Fruit fly (Drosophila melanogaster) whole organism, prepupa: ENCODE measurements around the gene CG43675.
A peak's percentile ranks its signal among the peaks of the same experiment; 100 is the strongest.

ENCODE experiments used
- CG10631 ChIP-seq: fragments of 200-800 bp; sonication (Bioruptor generic); optimal IDR thresholded peaks from 2 replicates; lab custom pipeline; 2016; ENCODE audit warnings: missing biosample characterization, missing genetic modification characterization
- CG11294 ChIP-seq: fragments of 200-800 bp; sonication (Bioruptor generic); IDR thresholded peaks from 2 replicates; pipeline ENCODE4 v1.3.6; 2022; ENCODE audit warnings: missing biosample characterization, missing genetic modification characterization
- CG11902 ChIP-seq: fragments of 200-800 bp; sonication (Bioruptor generic); optimal IDR thresholded peaks from 3 replicates; lab custom pipeline; 2016; ENCODE audit warnings: missing biosample characterization, missing genetic modification characterization
- CG1621 ChIP-seq: fragments of 200-800 bp; sonication (Bioruptor generic); optimal IDR thresholded peaks from 3 replicates; lab custom pipeline; 2018; ENCODE audit warnings: missing biosample characterization, mild to moderate bottlenecking, missing genetic modification characterization
- CG16779 ChIP-seq: fragments of 200-800 bp; sonication (Bioruptor generic); optimal IDR thresholded peaks from 3 replicates; lab custom pipeline; 2017; ENCODE audit warnings: missing biosample characterization, mild to moderate bottlenecking, missing genetic modification characterization
- CG3032 ChIP-seq: fragments of 200-800 bp; optimal IDR thresholded peaks from 2 replicates; lab custom pipeline; 2019; ENCODE audit warnings: missing biosample characterization, mild to moderate bottlenecking, missing genetic modification characterization, moderate library complexity
- CG31627 ChIP-seq: fragments of 200-800 bp; sonication (Bioruptor generic); optimal IDR thresholded peaks from 3 replicates; lab custom pipeline; 2016; ENCODE audit warnings: missing biosample characterization, missing genetic modification characterization
- CG34406 ChIP-seq: fragments of 200-800 bp; sonication (Bioruptor generic); optimal IDR thresholded peaks from 3 replicates; lab custom pipeline; 2016; ENCODE audit warnings: missing biosample characterization, missing genetic modification characterization
- CG3919 ChIP-seq: fragments of 200-800 bp; sonication (Bioruptor generic); optimal IDR thresholded peaks from 3 replicates; lab custom pipeline; 2016; ENCODE audit warnings: missing biosample characterization, missing genetic modification characterization
- CG4318 ChIP-seq: fragments of 200-800 bp; sonication (Bioruptor generic); optimal IDR thresholded peaks from 3 replicates; lab custom pipeline; 2017; ENCODE audit warnings: missing biosample characterization, mild to moderate bottlenecking, missing genetic modification characterization
- CG6163 ChIP-seq: fragments of 200-800 bp; sonication (Bioruptor generic); IDR thresholded peaks from 3 replicates; pipeline ENCODE4 v1.3.6; 2022; ENCODE audit warnings: missing biosample characterization, missing genetic modification characterization
- CG6276 ChIP-seq: fragments of 200-800 bp; sonication (Bioruptor generic); optimal IDR thresholded peaks from 2 replicates; lab custom pipeline; 2017; ENCODE audit warnings: missing biosample characterization, mild to moderate bottlenecking, missing genetic modification characterization
- CG6792 ChIP-seq: fragments of 200-800 bp; sonication (Bioruptor generic); optimal IDR thresholded peaks from 3 replicates; lab custom pipeline; 2016; ENCODE audit warnings: missing biosample characterization, missing genetic modification characterization
- CG6854 ChIP-seq: fragments of 200-800 bp; sonication (Bioruptor generic); optimal IDR thresholded peaks from 2 replicates; lab custom pipeline; 2017; ENCODE audit warnings: missing biosample characterization, mild to moderate bottlenecking, missing genetic modification characterization
- CG7368 ChIP-seq: fragments of 200-800 bp; sonication (Bioruptor generic); optimal IDR thresholded peaks from 3 replicates; lab custom pipeline; 2016; ENCODE audit warnings: missing biosample characterization, missing genetic modification characterization
- CG8119 ChIP-seq: fragments of 200-800 bp; sonication (Bioruptor generic); IDR thresholded peaks from 3 replicates; pipeline ENCODE4 v1.3.6; 2022; ENCODE audit warnings: missing biosample characterization, missing genetic modification characterization
- CG8319 ChIP-seq: fragments of 200-800 bp; sonication (Bioruptor generic); optimal IDR thresholded peaks from 3 replicates; lab custom pipeline; 2016; ENCODE audit warnings: missing biosample characterization, missing genetic modification characterization
- CG8632 ChIP-seq: fragments of 200-800 bp; sonication (Bioruptor generic); optimal IDR thresholded peaks from 3 replicates; lab custom pipeline; 2016; ENCODE audit warnings: missing biosample characterization, missing genetic modification characterization
- Eip78C ChIP-seq: fragments of 200-800 bp; sonication (Bioruptor generic); peaks from one replicate; lab custom pipeline; 2016; ENCODE audit warnings: missing biosample characterization, missing genetic modification characterization
- Ets21C ChIP-seq: fragments of 200-800 bp; sonication (Bioruptor generic); optimal IDR thresholded peaks from 3 replicates; lab custom pipeline; 2016; ENCODE audit warnings: missing biosample characterization, missing genetic modification characterization
- Ets96B ChIP-seq: fragments of 200-800 bp; optimal IDR thresholded peaks from 2 replicates; lab custom pipeline; 2019; ENCODE audit warnings: missing biosample characterization, mild to moderate bottlenecking, missing genetic modification characterization, moderate library complexity
- Hr4 ChIP-seq: fragments of 200-800 bp; sonication (Bioruptor generic); optimal IDR thresholded peaks from 3 replicates; lab custom pipeline; 2016; ENCODE audit warnings: missing biosample characterization, missing genetic modification characterization
- Lpt ChIP-seq: fragments of 200-800 bp; sonication (Bioruptor generic); optimal IDR thresholded peaks from 3 replicates; lab custom pipeline; 2016; ENCODE audit warnings: missing biosample characterization, missing genetic modification characterization
- OdsH ChIP-seq: fragments of 200-800 bp; sonication (Bioruptor generic); optimal IDR thresholded peaks from 3 replicates; lab custom pipeline; 2016; ENCODE audit warnings: missing biosample characterization, missing genetic modification characterization
- Sox14 ChIP-seq: fragments of 200-800 bp; sonication (Bioruptor generic); optimal IDR thresholded peaks from 3 replicates; lab custom pipeline; 2016; ENCODE audit warnings: missing biosample characterization, missing genetic modification characterization
- Sox15 ChIP-seq: fragments of 200-800 bp; sonication (Bioruptor generic); optimal IDR thresholded peaks from 3 replicates; lab custom pipeline; 2016; ENCODE audit warnings: missing biosample characterization, missing genetic modification characterization
- achi ChIP-seq: fragments of 200-800 bp; sonication (Bioruptor generic); optimal IDR thresholded peaks from 3 replicates; lab custom pipeline; 2016; ENCODE audit warnings: missing biosample characterization, missing genetic modification characterization
- cyc ChIP-seq: fragments of 200-800 bp; sonication (Bioruptor generic); optimal IDR thresholded peaks from 3 replicates; lab custom pipeline; 2016; ENCODE audit warnings: missing biosample characterization, missing genetic modification characterization
- dac ChIP-seq: fragments of 200-800 bp; sonication (Bioruptor generic); optimal IDR thresholded peaks from 2 replicates; lab custom pipeline; 2017; ENCODE audit warnings: missing biosample characterization, mild to moderate bottlenecking, missing genetic modification characterization
- eg ChIP-seq: fragments of 200-800 bp; sonication (Bioruptor generic); IDR thresholded peaks from 3 replicates; pipeline ENCODE4 v1.3.6; 2022; ENCODE audit warnings: missing biosample characterization, missing genetic modification characterization
- fd59A ChIP-seq: fragments of 200-800 bp; sonication (Bioruptor generic); optimal IDR thresholded peaks from 2 replicates; lab custom pipeline; 2017; ENCODE audit warnings: missing biosample characterization, mild to moderate bottlenecking, missing genetic modification characterization, missing genetic modification reagents
- fkh ChIP-seq: fragments of 200-800 bp; sonication (Bioruptor generic); optimal IDR thresholded peaks from 3 replicates; lab custom pipeline; 2017; ENCODE audit warnings: missing biosample characterization, mild to moderate bottlenecking, missing genetic modification characterization, moderate library complexity
- lz ChIP-seq: fragments of 200-800 bp; sonication (Bioruptor generic); optimal IDR thresholded peaks from 3 replicates; lab custom pipeline; 2016; ENCODE audit warnings: missing biosample characterization, missing genetic modification characterization
- net ChIP-seq: fragments of 200-800 bp; sonication (Bioruptor generic); optimal IDR thresholded peaks from 3 replicates; lab custom pipeline; 2016; ENCODE audit warnings: missing biosample characterization, missing genetic modification characterization
- pdm3 ChIP-seq: fragments of 200-800 bp; sonication (Bioruptor generic); optimal IDR thresholded peaks from 3 replicates; lab custom pipeline; 2016; ENCODE audit warnings: missing biosample characterization, missing genetic modification characterization
- spab ChIP-seq: fragments of 200-800 bp; sonication (Bioruptor generic); optimal IDR thresholded peaks from 2 replicates; lab custom pipeline; 2017; ENCODE audit warnings: missing biosample characterization, mild to moderate bottlenecking, missing genetic modification characterization, missing genetic modification reagents
- ss ChIP-seq, 2 experiments: fragments of 200-800 bp; sonication (Bioruptor generic); optimal IDR thresholded peaks; 2 replicates in 1 of 2; 3 replicates in 1 of 2; lab custom pipeline; 2017 to 2018; ENCODE audit warnings: mild to moderate bottlenecking in 2 of 2, missing biosample characterization in 2 of 2, missing genetic modification characterization in 2 of 2, moderate library complexity in 1 of 2
- svp ChIP-seq: fragments of 200-800 bp; sonication (Bioruptor generic); peaks from one replicate; lab custom pipeline; 2016; ENCODE audit warnings: missing biosample characterization, missing genetic modification characterization

CG43675 gene

DNA sequence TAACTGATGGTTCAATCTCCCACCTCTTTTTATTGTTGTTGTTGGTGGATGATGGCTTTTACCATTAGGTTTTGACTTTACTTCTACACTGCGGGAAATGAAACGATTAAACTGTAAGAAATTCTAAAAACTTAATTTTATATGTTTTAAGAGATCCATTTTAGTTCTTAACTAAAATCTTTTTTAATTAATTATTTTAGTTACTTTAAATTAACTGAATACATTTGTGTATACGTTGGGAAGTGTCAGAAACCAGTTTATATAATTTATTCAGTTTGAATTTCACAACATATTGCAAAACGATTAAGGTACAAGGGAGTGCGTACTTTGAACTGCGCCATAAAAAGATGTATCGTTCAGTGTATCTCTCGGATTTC lies 2.0 kb upstream of the CG43675 start (continued):
- TF ChIP-seq CG3919 (GFP tag; lab: Kevin White, UChicago) (peak; percentile 90), CG8319 (peak; percentile 75), OdsH (GFP tag; lab: Kevin White, UChicago) (peak; percentile 90), Hr4 (GFP tag; lab: Kevin White, UChicago) (peak; percentile 89), spab (peak; percentile 81), Ets21C (GFP tag; lab: Kevin White, UChicago) (peak; percentile 48), CG10631 (GFP tag; lab: Kevin White, UChicago) (peak; percentile 87), dac (GFP tag; lab: Kevin White, UChicago) (peak; percentile 81), CG6276 (peak; percentile 92), CG8119 (GFP tag; lab: Robert Waterston, UW) (no peak), CG7368 (GFP tag; lab: Kevin White, UChicago) (peak; percentile 77), pdm3 (peak; percentile 81), achi (peak; percentile 88), fkh (GFP tag; lab: Kevin White, UChicago) (peak; percentile 4), CG6854 (GFP tag; lab: Kevin White, UChicago) (peak; percentile 62), fd59A (GFP tag; lab: Kevin White, UChicago) (peak; percentile 72), ss (GFP tag; optimal IDR thresholded peaks at IDR 0.05; lab: Kevin White, UChicago) (peak; percentile 66 to 80), CG11294 (GFP tag; lab: Robert Waterston, UW) (no peak), CG31627 (GFP tag; lab: Kevin White, UChicago) (peak; percentile 74), CG4318 (GFP tag; lab: Kevin White, UChicago) (peak; percentile 91), Eip78C (GFP tag; lab: Kevin White, UChicago) (peak; percentile 98), CG1621 (tag; lab: Kevin White, UChicago) (no peak), eg (GFP tag; lab: Robert Waterston, UW) (no peak), Lpt (GFP tag; lab: Kevin White, UChicago) (peak; percentile 81), CG8632 (GFP tag; lab: Kevin White, UChicago) (peak; percentile 89), CG6163 (GFP tag; lab: Robert Waterston, UW) (no peak), lz (GFP tag; lab: Kevin White, UChicago) (peak; percentile 82), Sox15 (GFP tag; lab: Kevin White, UChicago) (peak; percentile 64), Ets96B (peak; percentile 87), CG34406 (GFP tag; lab: Kevin White, UChicago) (peak; percentile 88), CG11902 (GFP tag; lab: Kevin White, UChicago) (peak; percentile 77), CG3032 (tag; lab: Kevin White, UChicago) (peak; percentile 87), CG6792 (GFP tag; lab: Kevin White, UChicago) (peak; percentile 87)

DNA sequence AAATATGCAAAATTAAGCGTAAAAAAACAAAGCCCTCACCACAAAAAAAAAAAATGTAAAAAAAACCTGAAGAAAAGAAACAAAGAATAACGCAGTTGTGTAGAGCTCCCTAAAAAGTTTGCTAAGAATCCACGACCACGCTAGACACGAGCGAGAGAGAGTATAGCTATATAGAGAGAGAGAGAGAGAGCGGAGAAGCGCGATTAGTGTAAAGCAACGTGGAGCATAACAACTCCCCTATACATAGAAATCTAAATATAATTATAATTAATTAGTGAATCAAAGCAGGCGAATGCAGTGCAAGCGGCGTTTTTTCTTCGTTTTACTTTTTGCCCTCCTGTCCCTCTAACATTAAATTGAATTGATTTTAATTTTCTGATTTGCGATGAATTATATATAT lies 4.1 kb downstream of the CG43675 start:
- TF ChIP-seq net (no peak), cyc (no peak), Sox14 (GFP tag; lab: Kevin White, UChicago) (no peak), CG11294 (GFP tag; lab: Robert Waterston, UW) (no peak)
- TF ChIP-seq, all 60 proteins: peak for 0

DNA sequence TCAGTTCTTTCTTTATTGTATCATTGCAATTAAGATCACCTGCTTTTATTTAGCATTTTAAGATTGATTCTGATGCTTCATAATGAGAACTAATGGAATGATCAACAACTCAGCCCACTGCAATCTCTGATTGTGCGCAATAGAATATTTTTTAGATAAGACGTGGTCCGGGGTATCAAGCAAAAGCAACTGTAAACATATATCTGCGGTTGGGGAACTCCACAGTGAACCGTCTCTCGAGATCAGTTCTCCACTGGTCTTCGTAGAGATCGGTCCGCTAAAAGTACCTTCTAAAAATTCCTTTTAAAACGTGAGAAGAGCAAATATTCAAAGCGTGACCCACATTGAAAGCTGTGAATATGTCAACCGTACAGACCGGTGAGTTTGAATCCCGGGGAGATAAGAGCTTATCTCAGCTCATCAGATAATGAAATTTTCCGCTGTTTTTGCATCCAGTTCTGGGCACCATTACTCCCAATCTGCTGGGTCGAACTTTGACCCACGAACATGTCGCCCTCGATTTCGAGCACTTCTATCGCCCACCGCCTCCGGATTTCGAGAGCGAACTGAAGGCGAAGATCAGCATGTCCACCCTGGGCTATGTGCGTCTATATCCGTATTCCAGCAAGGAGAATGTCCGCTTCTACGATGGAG lies 7.9 kb downstream of the CG43675 start, which contains the start of gene CG18473:
TSS of gene CG18473 (plus strand) at position 240 of the 654 bp plus-strand sequence.
- TF ChIP-seq CG16779 (tag; lab: Kevin White, UChicago) (no peak), Eip78C (GFP tag; lab: Kevin White, UChicago) (peak; percentile 65), svp (GFP tag; lab: Kevin White, UChicago) (peak; percentile 93), fkh (GFP tag; lab: Kevin White, UChicago) (peak; percentile 10)
